Worm (Caenorhabditis elegans) whole organism, young adult: ENCODE data around the gene moc-2.
A peak's percentile ranks its signal among the peaks of the same experiment; 100 is the strongest.

Experiments used
- C06A6.2 ChIP-seq: fragments of 200-800 bp; sonication (Bioruptor generic); conservative IDR thresholded peaks from 2 replicates; pipeline ENCODE4 v1.3.6; 2022; ENCODE audit warnings: missing genetic modification characterization, missing compliant biosample characterization
- C17E4.6 ChIP-seq: fragments of 200-800 bp; sonication (Bioruptor generic); IDR thresholded peaks from 2 replicates; pipeline ENCODE4 v1.3.6; 2022; ENCODE audit warnings: missing genetic modification reagents, missing genetic modification characterization, missing compliant biosample characterization
- D2030.7 ChIP-seq: fragments of 200-800 bp; sonication (Bioruptor generic); IDR thresholded peaks from 2 replicates; pipeline ENCODE4 v1.3.6; 2022; ENCODE audit warnings: missing genetic modification reagents, missing genetic modification characterization, missing compliant biosample characterization
- F10E7.11 ChIP-seq: sonication (generic microtip); optimal IDR thresholded peaks from 2 replicates; lab custom pipeline; 2017; ENCODE audit warnings: mild to moderate bottlenecking, missing genetic modification characterization, moderate library complexity, missing compliant biosample characterization
- F22D6.2 ChIP-seq: sonication (generic microtip); optimal IDR thresholded peaks from 2 replicates; lab custom pipeline; 2016; ENCODE audit warnings: mild to moderate bottlenecking, missing genetic modification characterization, missing compliant biosample characterization
- F23B12.7 ChIP-seq: sonication (generic microtip); optimal IDR thresholded peaks from 2 replicates; lab custom pipeline; 2017; ENCODE audit warnings: missing genetic modification characterization, mild to moderate bottlenecking, missing compliant biosample characterization, antibody characterized with exemption, moderate library complexity; ENCODE audit not compliant: insufficient read depth
- F37B4.10 ChIP-seq: fragments of 200-800 bp; sonication (Bioruptor generic); IDR thresholded peaks from 2 replicates; pipeline ENCODE4 v1.3.6; 2022; ENCODE audit warnings: missing genetic modification characterization, missing compliant biosample characterization
- F52B5.7 ChIP-seq: sonication (generic microtip); optimal IDR thresholded peaks from 2 replicates; lab custom pipeline; 2016; ENCODE audit warnings: mild to moderate bottlenecking, missing genetic modification characterization, missing compliant biosample characterization
- F57A8.1 ChIP-seq: fragments of 200-800 bp; sonication (Bioruptor generic); optimal IDR thresholded peaks from 2 replicates; lab custom pipeline; 2018; ENCODE audit warnings: mild to moderate bottlenecking, missing genetic modification characterization, moderate library complexity, missing compliant biosample characterization
- F57C9.4 ChIP-seq: sonication (generic microtip); optimal IDR thresholded peaks from 2 replicates; lab custom pipeline; 2017; ENCODE audit warnings: mild to moderate bottlenecking, missing genetic modification characterization, missing compliant biosample characterization
- T07F8.4 ChIP-seq: sonication (generic microtip); optimal IDR thresholded peaks from 2 replicates; lab custom pipeline; 2016; ENCODE audit warnings: mild to moderate bottlenecking, missing genetic modification characterization, moderate library complexity, missing compliant biosample characterization
- T26A5.8 ChIP-seq: sonication (generic microtip); optimal IDR thresholded peaks from 2 replicates; lab custom pipeline; 2016; ENCODE audit warnings: missing genetic modification characterization, missing compliant biosample characterization
- Y56A3A.18 ChIP-seq: fragments of 200-800 bp; sonication (Bioruptor generic); IDR thresholded peaks from 2 replicates; pipeline ENCODE4 v1.3.6; 2022; ENCODE audit warnings: missing genetic modification reagents, missing genetic modification characterization, missing compliant biosample characterization
- Y67H2A.10 ChIP-seq: fragments of 200-800 bp; sonication (Bioruptor generic); conservative IDR thresholded peaks from 2 replicates; pipeline ENCODE4 v1.3.6; 2022; ENCODE audit warnings: missing genetic modification reagents, missing genetic modification characterization, missing compliant biosample characterization
- Y95B8A.8 ChIP-seq: fragments of 200-800 bp; sonication (Bioruptor generic); IDR thresholded peaks from 2 replicates; pipeline ENCODE4 v1.3.6; 2022; ENCODE audit warnings: missing genetic modification reagents, missing genetic modification characterization, missing compliant biosample characterization
- ZK185.1 ChIP-seq: sonication (generic microtip); optimal IDR thresholded peaks from 2 replicates; lab custom pipeline; 2016; ENCODE audit warnings: mild to moderate bottlenecking, missing genetic modification characterization, missing compliant biosample characterization; ENCODE audit not compliant: poor library complexity, severe bottlenecking
- attf-3 ChIP-seq: fragments of 200-800 bp; sonication (Bioruptor generic); conservative IDR thresholded peaks from 2 replicates; pipeline ENCODE4 v1.3.6; 2022; ENCODE audit warnings: missing genetic modification reagents, missing genetic modification characterization, missing compliant biosample characterization
- attf-5 ChIP-seq: fragments of 200-800 bp; sonication (Bioruptor generic); optimal IDR thresholded peaks from 2 replicates; lab custom pipeline; 2018; ENCODE audit warnings: mild to moderate bottlenecking, missing genetic modification characterization, missing compliant biosample characterization
- cebp-2 ChIP-seq: fragments of 200-800 bp; sonication (Bioruptor generic); IDR thresholded peaks from 2 replicates; pipeline ENCODE4 v1.3.6; 2022; ENCODE audit warnings: missing genetic modification characterization, missing compliant biosample characterization
- ceh-40 ChIP-seq: fragments of 200-800 bp; sonication (Bioruptor generic); IDR thresholded peaks from 2 replicates; pipeline ENCODE4 v1.3.6; 2022; ENCODE audit warnings: missing genetic modification characterization, missing compliant biosample characterization
- dox-1 ChIP-seq: fragments of 200-800 bp; sonication (Bioruptor generic); IDR thresholded peaks from 2 replicates; pipeline ENCODE4 v1.3.6; 2022; ENCODE audit warnings: missing genetic modification reagents, missing genetic modification characterization, missing compliant biosample characterization
- dpl-1 ChIP-seq: fragments of 150-350 bp; optimal IDR thresholded peaks from 2 replicates; lab custom pipeline; 2014; ENCODE audit warnings: missing biosample characterization, missing genetic modification reagents, missing genetic modification characterization
- ets-4 ChIP-seq: fragments of 200-800 bp; sonication (Bioruptor generic); optimal IDR thresholded peaks from 2 replicates; lab custom pipeline; 2018; ENCODE audit warnings: mild to moderate bottlenecking, missing genetic modification characterization, missing compliant biosample characterization
- hmg-20 ChIP-seq: fragments of 200-800 bp; sonication (Bioruptor generic); IDR thresholded peaks from 2 replicates; pipeline ENCODE4 v1.3.6; 2022; ENCODE audit warnings: missing genetic modification reagents, missing genetic modification characterization, missing compliant biosample characterization
- lin-26 ChIP-seq: fragments of 200-800 bp; sonication (Bioruptor generic); IDR thresholded peaks from 2 replicates; pipeline ENCODE4 v1.3.6; 2022; ENCODE audit warnings: missing genetic modification reagents, missing genetic modification characterization, missing compliant biosample characterization
- lin-35 ChIP-seq, 3 experiments: fragments of 150-350 bp in 2 of 3; sonication (generic microtip) in 1 of 3; optimal IDR thresholded peaks; 2 replicates each; lab custom pipeline; 2014 to 2018; ENCODE audit warnings: missing biosample characterization in 3 of 3, missing genetic modification characterization in 3 of 3, missing genetic modification reagents in 3 of 3
- lin-40 ChIP-seq: sonication (generic microtip); optimal IDR thresholded peaks from 2 replicates; lab custom pipeline; 2016; ENCODE audit warnings: missing genetic modification characterization, mild to moderate bottlenecking, missing compliant biosample characterization, missing genotype, missing genetic modification reagents
- lir-1 ChIP-seq: fragments of 200-800 bp; sonication (Bioruptor generic); conservative IDR thresholded peaks from 2 replicates; pipeline ENCODE4 v1.3.6; 2022; ENCODE audit warnings: missing genetic modification reagents, missing genetic modification characterization, missing compliant biosample characterization
- madf-6 ChIP-seq: fragments of 200-800 bp; sonication (Bioruptor generic); IDR thresholded peaks from 2 replicates; pipeline ENCODE4 v1.3.6; 2022; ENCODE audit warnings: missing genetic modification reagents, missing genetic modification characterization, missing compliant biosample characterization
- nfyb-1 ChIP-seq: fragments of 200-800 bp; sonication (Bioruptor generic); IDR thresholded peaks from 2 replicates; pipeline ENCODE4 v1.3.6; 2022; ENCODE audit warnings: missing genetic modification reagents, missing genetic modification characterization, missing compliant biosample characterization
- nhr-27 ChIP-seq: fragments of 200-800 bp; sonication (Bioruptor generic); optimal IDR thresholded peaks from 2 replicates; lab custom pipeline; 2018; ENCODE audit warnings: mild to moderate bottlenecking, missing genetic modification characterization, moderate library complexity, missing compliant biosample characterization
- nhr-90 ChIP-seq: sonication (generic microtip); optimal IDR thresholded peaks from 2 replicates; lab custom pipeline; 2016; ENCODE audit warnings: missing genotype, mild to moderate bottlenecking, missing genetic modification characterization, missing compliant biosample characterization
- rcor-1 ChIP-seq: fragments of 200-800 bp; sonication (Bioruptor generic); IDR thresholded peaks from 2 replicates; pipeline ENCODE4 v1.3.6; 2022; ENCODE audit warnings: missing genetic modification reagents, missing genetic modification characterization, missing compliant biosample characterization
- rec-8 ChIP-seq, 2 experiments: sonication (generic microtip); optimal IDR thresholded peaks; 2 replicates each; lab custom pipeline; 2016; ENCODE audit warnings: mild to moderate bottlenecking in 2 of 2, missing genetic modification characterization in 2 of 2, missing genetic modification reagents in 2 of 2, missing genotype in 2 of 2, missing biosample characterization in 1 of 2, missing compliant biosample characterization in 1 of 2, moderate library complexity in 1 of 2
- rpc-1 ChIP-seq, 2 experiments: fragments of 150-350 bp in 1 of 2; sonication (generic microtip) in 1 of 2; optimal IDR thresholded peaks; 2 replicates each; lab custom pipeline; 2014 to 2018; ENCODE audit warnings: missing biosample characterization in 1 of 2, missing genetic modification characterization in 1 of 2, missing genetic modification reagents in 1 of 2, missing genotype in 1 of 2
- sdz-38 ChIP-seq: sonication (generic microtip); optimal IDR thresholded peaks from 2 replicates; lab custom pipeline; 2016; ENCODE audit warnings: missing genotype, missing genetic modification characterization, missing compliant biosample characterization
- snpc-1.3 ChIP-seq: sonication (generic microtip); optimal IDR thresholded peaks from 2 replicates; lab custom pipeline; 2017; ENCODE audit warnings: missing genetic modification characterization, mild to moderate bottlenecking, missing compliant biosample characterization, antibody characterized with exemption, moderate library complexity, missing genotype, missing genetic modification reagents; ENCODE audit not compliant: insufficient read depth
- snpc-3.4 ChIP-seq: sonication (generic microtip); optimal IDR thresholded peaks from 2 replicates; lab custom pipeline; 2017; ENCODE audit warnings: missing genetic modification characterization, mild to moderate bottlenecking, missing compliant biosample characterization, antibody characterized with exemption, moderate library complexity, missing genotype, missing genetic modification reagents
- snpc-4 ChIP-seq, 5 experiments: fragments of 150-350 bp in 1 of 5; sonication (generic microtip) in 4 of 5; optimal IDR thresholded peaks; 2 replicates each; lab custom pipeline; 2014 to 2018; ENCODE audit warnings: missing genetic modification characterization in 5 of 5, missing biosample characterization in 3 of 5, antibody characterized with exemption in 2 of 5, mild to moderate bottlenecking in 2 of 5, missing compliant biosample characterization in 2 of 5, missing genotype in 2 of 5, moderate library complexity in 2 of 5, missing genetic modification reagents in 1 of 5
- somi-1 ChIP-seq: fragments of 200-800 bp; sonication (Bioruptor generic); optimal IDR thresholded peaks from 2 replicates; lab custom pipeline; 2018; ENCODE audit warnings: mild to moderate bottlenecking, missing genetic modification characterization, missing compliant biosample characterization
- zfh-2 ChIP-seq: fragments of 200-800 bp; sonication (Bioruptor generic); conservative IDR thresholded peaks from 2 replicates; pipeline ENCODE4 v1.3.6; 2022; ENCODE audit warnings: missing genetic modification reagents, missing genetic modification characterization, missing compliant biosample characterization
- ztf-18 ChIP-seq: sonication (generic microtip); optimal IDR thresholded peaks from 2 replicates; lab custom pipeline; 2016; ENCODE audit warnings: missing genotype, mild to moderate bottlenecking, missing genetic modification characterization, missing compliant biosample characterization
- ztf-25 ChIP-seq: fragments of 200-800 bp; sonication (Bioruptor generic); IDR thresholded peaks from 2 replicates; pipeline ENCODE4 v1.3.6; 2022; ENCODE audit warnings: missing genetic modification reagents, missing genetic modification characterization, missing compliant biosample characterization
- ztf-26 ChIP-seq: sonication (generic microtip); optimal IDR thresholded peaks from 2 replicates; lab custom pipeline; 2017; ENCODE audit warnings: missing genetic modification characterization, missing compliant biosample characterization
- ztf-6 ChIP-seq: fragments of 200-800 bp; sonication (Bioruptor generic); IDR thresholded peaks from 2 replicates; pipeline ENCODE4 v1.3.6; 2022; ENCODE audit warnings: missing genetic modification reagents, missing genetic modification characterization, missing compliant biosample characterization

The moc-2 gene

DNA sequence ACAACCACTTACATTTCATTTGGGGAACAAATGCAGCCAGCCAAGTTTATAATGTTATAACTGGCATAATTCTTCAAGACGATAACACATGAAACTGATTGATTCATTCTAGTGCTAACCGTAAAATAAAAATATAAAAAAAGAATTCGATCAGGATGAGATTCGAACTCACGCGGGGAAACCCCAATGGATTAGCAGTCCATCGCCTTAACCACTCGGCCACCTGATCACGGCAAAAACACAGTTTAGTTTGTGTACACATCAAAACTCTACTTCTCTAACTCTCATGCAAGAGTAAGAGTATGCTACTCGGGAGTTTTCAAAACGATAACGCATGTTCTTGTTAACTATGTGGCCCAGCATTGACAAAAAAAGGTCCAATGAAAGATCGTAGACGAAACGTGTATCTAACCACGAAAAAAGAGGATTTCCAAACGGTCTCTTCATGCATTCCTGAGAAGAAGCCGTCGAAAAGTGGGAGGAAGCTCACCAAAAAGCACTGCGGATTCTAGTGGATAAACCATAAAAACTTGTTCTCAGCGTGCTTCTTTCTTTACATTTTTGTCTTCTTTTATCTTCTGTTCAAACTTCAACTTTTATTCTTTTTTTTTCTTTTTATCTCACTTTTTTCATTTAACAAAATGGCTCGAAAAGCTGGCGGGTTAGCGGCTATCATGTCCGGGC lies 47.9 kb upstream of the moc-2 start, which contains the start of gene twk-10 (continued):
- TF ChIP-seq snpc-4 (GFP tag; optimal IDR thresholded peaks at IDR 0.05; lab: Kevin White, UChicago) (peak; percentile 70), snpc-4 (tag; optimal IDR thresholded peaks at IDR 0.05; lab: Kevin White, UChicago) (peak in 1 of 4 experiments; percentile 35), ztf-26 (tag; lab: Kevin White, UChicago) (no peak), Y67H2A.10 (GFP tag; lab: Robert Waterston, UW) (no peak; the same call in 1 of the 2 replicates), lin-40 (tag; lab: Kevin White, UChicago) (no peak), C06A6.2 (GFP tag; lab: Robert Waterston, UW) (no peak), nhr-27 (tag; lab: Kevin White, UChicago) (no peak), zfh-2 (no peak), dpl-1 (GFP tag; lab: Kevin White, UChicago) (no peak), F57C9.4 (no peak), hmg-20 (GFP tag; lab: Robert Waterston, UW) (no peak), lin-26 (GFP tag; lab: Robert Waterston, UW) (peak; percentile 86), somi-1 (GFP tag; lab: Kevin White, UChicago) (no peak), rpc-1 (optimal IDR thresholded peaks at IDR 0.05; lab: Kevin White, UChicago) (peak; percentile 86), rpc-1 (tag; optimal IDR thresholded peaks at IDR 0.05; lab: Kevin White, UChicago) (peak; percentile 93), snpc-1.3 (tag; lab: Kevin White, UChicago) (peak; percentile 57), rec-8 (tag; optimal IDR thresholded peaks at IDR 0.05; lab: Kevin White, UChicago) (peak in 1 of 2 experiments; percentile 73), rcor-1 (peak; percentile 52; the same call in 1 of the 2 replicates), madf-6 (GFP tag; lab: Robert Waterston, UW) (peak; percentile 58; the same call in 1 of the 2 replicates), lir-1 (GFP tag; lab: Robert Waterston, UW) (no peak), ztf-6 (GFP tag; lab: Robert Waterston, UW) (no peak), attf-3 (GFP tag; lab: Robert Waterston, UW) (no peak), dox-1 (GFP tag; lab: Robert Waterston, UW) (peak; percentile 72; the same call in 1 of the 2 replicates), F57A8.1 (GFP tag; lab: Kevin White, UChicago) (peak; percentile 50), T07F8.4 (tag; lab: Kevin White, UChicago) (peak; percentile 35), Y95B8A.8 (GFP tag; lab: Robert Waterston, UW) (no peak), F37B4.10 (GFP tag; lab: Robert Waterston, UW) (no peak), F23B12.7 (peak; percentile 87), F22D6.2 (tag; lab: Kevin White, UChicago) (no peak), T26A5.8 (peak; percentile 8), ets-4 (peak; percentile 18), Y56A3A.18 (GFP tag; lab: Robert Waterston, UW) (peak; percentile 77), F10E7.11 (no peak), lin-35 (GFP tag; optimal IDR thresholded peaks at IDR 0.05; lab: Kevin White, UChicago) (no peak), ceh-40 (GFP tag; lab: Robert Waterston, UW) (peak; percentile 57; the same call in 1 of the 2 replicates), sdz-38 (tag; lab: Kevin White, UChicago) (no peak), D2030.7 (GFP tag; lab: Robert Waterston, UW) (peak; percentile 53), snpc-3.4 (tag; lab: Kevin White, UChicago) (peak; percentile 32), ztf-18 (peak; percentile 56), ztf-25 (GFP tag; lab: Robert Waterston, UW) (peak; percentile 84; the same call in 1 of the 2 replicates), F52B5.7 (tag; lab: Kevin White, UChicago) (no peak), C17E4.6 (no peak), attf-5 (peak; percentile 53), nhr-90 (tag; lab: Kevin White, UChicago) (peak; percentile 78), cebp-2 (GFP tag; lab: Robert Waterston, UW) (0 out of 2 replicates have a peak, but pooled peaks have one; percentile 47), nfyb-1 (GFP tag; lab: Robert Waterston, UW) (peak; percentile 73; the same call in 1 of the 2 replicates), ZK185.1 (peak; percentile 70)
